Worm (Caenorhabditis elegans) whole organism, L1 larva: ENCODE measurements around the gene F35A5.1.
A peak's percentile ranks its signal among the peaks of the same experiment; 100 is the strongest.

Source experiments
- C04F5.9 ChIP-seq: sonication (generic microtip); optimal IDR thresholded peaks from 2 replicates; lab custom pipeline; 2016; ENCODE audit warnings: missing genetic modification characterization, missing compliant biosample characterization
- C34B4.2 ChIP-seq: sonication (generic microtip); optimal IDR thresholded peaks from 2 replicates; lab custom pipeline; 2017; ENCODE audit warnings: mild to moderate bottlenecking, missing genetic modification characterization, missing compliant biosample characterization
- F16B12.6 ChIP-seq: fragments of 150-350 bp; optimal IDR thresholded peaks from 2 replicates; lab custom pipeline; 2014; ENCODE audit warnings: missing biosample characterization, missing genetic modification characterization
- Y116A8C.19 ChIP-seq: sonication (generic microtip); optimal IDR thresholded peaks from 2 replicates; lab custom pipeline; 2016; ENCODE audit warnings: missing compliant biosample characterization, missing genetic modification characterization, borderline replicate concordance
- aha-1 ChIP-seq: fragments of 150-350 bp; optimal IDR thresholded peaks from 2 replicates; lab custom pipeline; 2014; ENCODE audit warnings: missing biosample characterization, missing genetic modification characterization
- alr-1 ChIP-seq: fragments of 200-800 bp; sonication (Bioruptor generic); optimal IDR thresholded peaks from 2 replicates; lab custom pipeline; 2018; ENCODE audit warnings: borderline replicate concordance, mild to moderate bottlenecking, missing genetic modification characterization, missing compliant biosample characterization
- blmp-1 ChIP-seq: fragments of 150-350 bp; optimal IDR thresholded peaks from 2 replicates; lab custom pipeline; 2014; ENCODE audit warnings: missing biosample characterization, missing genetic modification characterization
- ceh-63 ChIP-seq: fragments of 200-800 bp; sonication (Bioruptor generic); optimal IDR thresholded peaks from 2 replicates; lab custom pipeline; 2018; ENCODE audit warnings: mild to moderate bottlenecking, missing genetic modification characterization, missing compliant biosample characterization
- ceh-82 ChIP-seq, 3 experiments: fragments of 150-350 bp in 1 of 3; sonication (generic microtip) in 2 of 3; optimal IDR thresholded peaks; 2 replicates each; lab custom pipeline; 2014 to 2017; ENCODE audit warnings: missing biosample characterization in 3 of 3, missing genetic modification characterization in 3 of 3
- ceh-90 ChIP-seq: sonication (generic microtip); optimal IDR thresholded peaks from 2 replicates; lab custom pipeline; 2016; ENCODE audit warnings: missing genetic modification characterization, missing compliant biosample characterization
- dpl-1 ChIP-seq, 3 experiments: fragments of 150-350 bp in 2 of 3; sonication (generic microtip) in 1 of 3; optimal IDR thresholded peaks; 2 replicates each; lab custom pipeline; 2014 to 2017; ENCODE audit warnings: missing biosample characterization in 3 of 3, missing genetic modification characterization in 3 of 3, missing genetic modification reagents in 3 of 3
- dsc-1 ChIP-seq: sonication (generic microtip); optimal IDR thresholded peaks from 2 replicates; lab custom pipeline; 2016; ENCODE audit warnings: mild to moderate bottlenecking, missing genetic modification characterization, missing compliant biosample characterization
- efl-3 ChIP-seq: fragments of 200-800 bp; sonication (Bioruptor generic); optimal IDR thresholded peaks from 2 replicates; lab custom pipeline; 2018; ENCODE audit warnings: mild to moderate bottlenecking, missing genetic modification characterization, missing compliant biosample characterization
- egl-27 ChIP-seq, 2 experiments: fragments of 150-350 bp in 1 of 2; sonication (generic microtip); optimal IDR thresholded peaks; 3 replicates each; lab custom pipeline; 2017 to 2018; ENCODE audit warnings: missing biosample characterization in 2 of 2, missing genetic modification characterization in 2 of 2, missing genetic modification reagents in 2 of 2
- elt-3 ChIP-seq, 6 experiments: fragments of 150-350 bp in 1 of 6; sonication (generic microtip); optimal IDR thresholded peaks; 2 replicates each; lab custom pipeline; 2017 to 2018; ENCODE audit warnings: missing biosample characterization in 6 of 6, missing genetic modification characterization in 6 of 6, inconsistent platforms in 1 of 6
- ets-5 ChIP-seq: fragments of 200-800 bp; sonication (Bioruptor generic); IDR thresholded peaks from 2 replicates; pipeline ENCODE4 v1.3.6; 2022; ENCODE audit warnings: missing genetic modification characterization, missing compliant biosample characterization
- fkh-8 ChIP-seq: sonication (generic microtip); optimal IDR thresholded peaks from 2 replicates; lab custom pipeline; 2016; ENCODE audit warnings: mild to moderate bottlenecking, missing genetic modification characterization, missing compliant biosample characterization
- fos-1 ChIP-seq: fragments of 150-350 bp; optimal IDR thresholded peaks from 2 replicates; lab custom pipeline; 2014; ENCODE audit warnings: missing biosample characterization, missing genetic modification characterization
- grh-1 ChIP-seq: fragments of 200-800 bp; sonication (Bioruptor generic); IDR thresholded peaks from 2 replicates; pipeline ENCODE4 v1.3.6; 2022; ENCODE audit warnings: missing genetic modification reagents, missing genetic modification characterization, missing compliant biosample characterization
- hlh-17 ChIP-seq: fragments of 200-800 bp; sonication (Bioruptor generic); optimal IDR thresholded peaks from 2 replicates; lab custom pipeline; 2018; ENCODE audit warnings: missing genetic modification characterization, mild to moderate bottlenecking, missing compliant biosample characterization, moderate library complexity, borderline replicate concordance
- irx-1 ChIP-seq: sonication (generic microtip); optimal IDR thresholded peaks from 2 replicates; lab custom pipeline; 2016; ENCODE audit warnings: missing genetic modification characterization, missing compliant biosample characterization
- isw-1 ChIP-seq: fragments of 200-800 bp; sonication (Bioruptor generic); IDR thresholded peaks from 2 replicates; pipeline ENCODE4 v1.3.6; 2022; ENCODE audit warnings: missing genetic modification characterization, missing compliant biosample characterization
- jun-1 ChIP-seq: fragments of 150-350 bp; optimal IDR thresholded peaks from 2 replicates; lab custom pipeline; 2014; ENCODE audit warnings: missing biosample characterization, missing genetic modification reagents, missing genetic modification characterization
- lin-13 ChIP-seq: fragments of 150-350 bp; optimal IDR thresholded peaks from 2 replicates; lab custom pipeline; 2014; ENCODE audit warnings: missing biosample characterization, missing genetic modification reagents, missing genetic modification characterization
- lin-14 ChIP-seq: fragments of 200-800 bp; sonication (Bioruptor generic); optimal IDR thresholded peaks from 2 replicates; lab custom pipeline; 2018; ENCODE audit warnings: mild to moderate bottlenecking, missing genetic modification characterization, moderate library complexity, missing compliant biosample characterization
- lin-15B ChIP-seq: fragments of 150-350 bp; sonication (generic microtip); optimal IDR thresholded peaks from 3 replicates; lab custom pipeline; 2014; ENCODE audit warnings: missing biosample characterization, missing genetic modification characterization
- lir-3 ChIP-seq: sonication (generic microtip); optimal IDR thresholded peaks from 2 replicates; lab custom pipeline; 2016; ENCODE audit warnings: mild to moderate bottlenecking, missing genetic modification characterization, moderate library complexity, missing compliant biosample characterization; ENCODE audit not compliant: poor library complexity
- mdl-1 ChIP-seq, 2 experiments: fragments of 150-350 bp; optimal IDR thresholded peaks; 2 replicates each; lab custom pipeline; 2014 to 2017; ENCODE audit warnings: missing biosample characterization in 2 of 2, missing genetic modification characterization in 2 of 2, inconsistent platforms in 1 of 2
- mef-2 ChIP-seq: fragments of 150-350 bp; optimal IDR thresholded peaks from 2 replicates; lab custom pipeline; 2014; ENCODE audit warnings: missing biosample characterization, missing genetic modification characterization
- nhr-11 ChIP-seq: fragments of 150-350 bp; optimal IDR thresholded peaks from 2 replicates; lab custom pipeline; 2014; ENCODE audit warnings: missing biosample characterization, missing genetic modification characterization
- nhr-19 ChIP-seq: fragments of 200-800 bp; sonication (Bioruptor generic); conservative IDR thresholded peaks from 2 replicates; pipeline ENCODE4 v1.3.6; 2022; ENCODE audit warnings: missing genetic modification characterization, missing compliant biosample characterization
- nhr-20 ChIP-seq: sonication (generic microtip); optimal IDR thresholded peaks from 2 replicates; lab custom pipeline; 2016; ENCODE audit warnings: mild to moderate bottlenecking, missing genetic modification characterization, missing compliant biosample characterization
- nhr-76 ChIP-seq: sonication (generic microtip); optimal IDR thresholded peaks from 2 replicates; lab custom pipeline; 2017; ENCODE audit warnings: missing biosample characterization, missing genetic modification characterization
- nhr-77 ChIP-seq: fragments of 150-350 bp; optimal IDR thresholded peaks from 2 replicates; lab custom pipeline; 2014; ENCODE audit warnings: missing biosample characterization, missing genetic modification characterization
- nhr-84 ChIP-seq: sonication (generic microtip); optimal IDR thresholded peaks from 2 replicates; lab custom pipeline; 2017; ENCODE audit warnings: missing biosample characterization, missing genetic modification characterization
- pag-3 ChIP-seq: sonication (generic microtip); optimal IDR thresholded peaks from 2 replicates; lab custom pipeline; 2017; ENCODE audit warnings: missing genetic modification characterization, mild to moderate bottlenecking, missing compliant biosample characterization, antibody characterized with exemption, borderline replicate concordance; ENCODE audit not compliant: insufficient read depth
- skn-1 ChIP-seq: fragments of 150-350 bp; optimal IDR thresholded peaks from 2 replicates; lab custom pipeline; 2014; ENCODE audit warnings: missing biosample characterization, missing genetic modification characterization
- snpc-4 ChIP-seq: fragments of 150-350 bp; optimal IDR thresholded peaks from 2 replicates; lab custom pipeline; 2014; ENCODE audit warnings: missing biosample characterization, missing genetic modification characterization
- snu-23 ChIP-seq: sonication (generic microtip); optimal IDR thresholded peaks from 2 replicates; lab custom pipeline; 2016; ENCODE audit warnings: missing genetic modification characterization, missing compliant biosample characterization
- sptf-1 ChIP-seq: fragments of 150-350 bp; optimal IDR thresholded peaks from 2 replicates; lab custom pipeline; 2014; ENCODE audit warnings: missing biosample characterization, missing genetic modification characterization
- sup-37 ChIP-seq: fragments of 200-800 bp; sonication (Bioruptor generic); optimal IDR thresholded peaks from 2 replicates; lab custom pipeline; 2018; ENCODE audit warnings: mild to moderate bottlenecking, missing genetic modification characterization, missing compliant biosample characterization
- swsn-7 ChIP-seq: sonication (generic microtip); optimal IDR thresholded peaks from 2 replicates; lab custom pipeline; 2016; ENCODE audit warnings: missing genetic modification characterization, missing compliant biosample characterization
- tlp-1 ChIP-seq: fragments of 150-350 bp; optimal IDR thresholded peaks from 2 replicates; lab custom pipeline; 2014; ENCODE audit warnings: missing biosample characterization, missing genetic modification characterization
- unc-130 ChIP-seq: fragments of 150-350 bp; optimal IDR thresholded peaks from 2 replicates; lab custom pipeline; 2017; ENCODE audit warnings: missing biosample characterization, missing genetic modification characterization, inconsistent platforms
- unc-30 ChIP-seq: sonication (generic microtip); optimal IDR thresholded peaks from 2 replicates; lab custom pipeline; 2017; ENCODE audit warnings: missing biosample characterization, missing genetic modification characterization
- unc-86 ChIP-seq: sonication (generic microtip); optimal IDR thresholded peaks from 2 replicates; lab custom pipeline; 2016; ENCODE audit warnings: missing genetic modification characterization, missing compliant biosample characterization
- ztf-11 ChIP-seq, 2 experiments: sonication (generic microtip); optimal IDR thresholded peaks; 2 replicates each; lab custom pipeline; 2016 to 2017; ENCODE audit warnings: missing genetic modification characterization in 2 of 2, missing biosample characterization in 1 of 2, missing compliant biosample characterization in 1 of 2
- ztf-4 ChIP-seq: fragments of 150-350 bp; optimal IDR thresholded peaks from 2 replicates; lab custom pipeline; 2014; ENCODE audit warnings: missing biosample characterization, missing genetic modification characterization

The F35A5.1 gene

DNA sequence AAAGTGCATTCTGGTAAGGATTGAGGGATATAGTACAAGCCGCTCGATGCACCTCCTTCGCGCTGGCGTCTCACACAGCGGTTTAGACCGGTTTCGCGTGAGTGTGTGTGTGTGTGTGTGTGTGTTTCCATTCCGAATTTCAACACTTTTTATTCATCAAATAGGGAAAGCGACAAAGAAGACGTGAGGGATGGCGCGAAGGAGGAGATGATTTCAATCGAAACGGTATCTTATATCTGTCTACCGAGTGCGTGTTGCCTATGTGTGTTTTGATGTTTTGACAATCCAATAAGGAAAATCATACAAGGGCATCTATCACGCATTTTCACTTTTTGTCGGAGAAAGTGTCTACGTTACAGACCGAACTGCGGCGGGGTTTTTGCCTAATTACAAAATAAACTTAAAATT lies 30.5 kb downstream of the F35A5.1 start (continued):
- peak; percentile 24 for TF ChIP-seq unc-130 (tag; lab: Kevin White, UChicago)
- peak; percentile 95 for TF ChIP-seq blmp-1 (tag; lab: Kevin White, UChicago)
- TF ChIP-seq, all 84 proteins: peak for 17

ce11 chrX:3838670-3839069 lies 31.4 kb downstream of the F35A5.1 start:
- TF ChIP-seq unc-130 (tag; lab: Kevin White, UChicago): no peak
- no peak for TF ChIP-seq ets-5
- peak; percentile 17 for TF ChIP-seq blmp-1 (tag; lab: Kevin White, UChicago)

ce11 chrX:3839172-3839571 lies 31.9 kb downstream of the F35A5.1 start:
- no peak for TF ChIP-seq egl-27 (tag; optimal IDR thresholded peaks at IDR 0.05; lab: Kevin White, UChicago)
- no peak for TF ChIP-seq alr-1 (tag; lab: Kevin White, UChicago)
- TF ChIP-seq ztf-4 (tag; lab: Kevin White, UChicago): peak; percentile 55
- TF ChIP-seq skn-1: no peak
- TF ChIP-seq tlp-1 (tag; lab: Kevin White, UChicago): no peak
- TF ChIP-seq pag-3 (tag; lab: Kevin White, UChicago): no peak
- peak; percentile 15 for TF ChIP-seq C04F5.9 (tag; lab: Kevin White, UChicago)
- no peak for TF ChIP-seq ztf-11 (tag; optimal IDR thresholded peaks at IDR 0.05; lab: Kevin White, UChicago)
- TF ChIP-seq nhr-19 (GFP tag; lab: Robert Waterston, UW): peak; percentile 78
- no peak for TF ChIP-seq nhr-76 (tag; lab: Kevin White, UChicago)
- TF ChIP-seq Y116A8C.19 (tag; lab: Kevin White, UChicago): no peak
- peak in 2 of 6 experiments; percentile 32 for TF ChIP-seq elt-3 (tag; optimal IDR thresholded peaks at IDR 0.05; lab: Kevin White, UChicago)
- TF ChIP-seq fkh-8: no peak
- TF ChIP-seq snpc-4 (tag; lab: Kevin White, UChicago): no peak
- peak; percentile 73 for TF ChIP-seq snu-23 (GFP tag; lab: Kevin White, UChicago)
- TF ChIP-seq aha-1 (tag; lab: Kevin White, UChicago): no peak
- TF ChIP-seq dsc-1: no peak
- TF ChIP-seq blmp-1 (tag; lab: Kevin White, UChicago): peak; percentile 37
- TF ChIP-seq lir-3 (tag; lab: Kevin White, UChicago): no peak
- TF ChIP-seq swsn-7 (tag; lab: Kevin White, UChicago): peak; percentile 18
- TF ChIP-seq unc-130 (tag; lab: Kevin White, UChicago): peak; percentile 87
- peak; percentile 94 for TF ChIP-seq lin-14 (GFP tag; lab: Kevin White, UChicago)
- TF ChIP-seq F16B12.6 (tag; lab: Kevin White, UChicago): no peak
- no peak for TF ChIP-seq hlh-17 (GFP tag; lab: Kevin White, UChicago)
- no peak for TF ChIP-seq sup-37 (GFP tag; lab: Kevin White, UChicago)
- TF ChIP-seq lin-15B (tag; lab: Kevin White, UChicago): no peak
- no peak for TF ChIP-seq ceh-63
- TF ChIP-seq nhr-84 (tag; lab: Kevin White, UChicago): no peak
- TF ChIP-seq grh-1 (GFP tag; lab: Robert Waterston, UW): no peak
- no peak for TF ChIP-seq unc-86
- TF ChIP-seq ceh-90: no peak
- TF ChIP-seq nhr-11 (tag; lab: Kevin White, UChicago): no peak
- TF ChIP-seq dpl-1 (GFP tag; optimal IDR thresholded peaks at IDR 0.05; lab: Kevin White, UChicago): peak in 2 of 3 experiments; percentile 0 to 6
- TF ChIP-seq irx-1 (tag; lab: Kevin White, UChicago): peak; percentile 42
- TF ChIP-seq nhr-20: peak; percentile 72
- TF ChIP-seq jun-1 (tag; lab: Kevin White, UChicago): no peak
- peak; percentile 22 for TF ChIP-seq lin-13
- TF ChIP-seq efl-3 (GFP tag; lab: Kevin White, UChicago): no peak
- TF ChIP-seq mef-2: peak; percentile 65
- no peak for TF ChIP-seq ets-5
- no peak for TF ChIP-seq C34B4.2 (tag; lab: Kevin White, UChicago)
- no peak for TF ChIP-seq fos-1 (tag; lab: Kevin White, UChicago)
- no peak for TF ChIP-seq sptf-1 (tag; lab: Kevin White, UChicago)
- TF ChIP-seq ceh-82 (tag; optimal IDR thresholded peaks at IDR 0.05; lab: Kevin White, UChicago): no peak
- TF ChIP-seq mdl-1 (tag; optimal IDR thresholded peaks at IDR 0.05; lab: Kevin White, UChicago): peak in 1 of 2 experiments; percentile 23
- no peak for TF ChIP-seq isw-1
- no peak for TF ChIP-seq unc-30 (tag; lab: Kevin White, UChicago)
- no peak for TF ChIP-seq nhr-77
